Fruit fly (Drosophila melanogaster) whole organism, embryonic: Measurements from ENCODE around the gene CG13891.

Experiments used
- ATbp ChIP-seq: fragments of 200-800 bp; sonication (Bioruptor generic); optimal IDR thresholded peaks from 2 replicates; lab custom pipeline; 2017; ENCODE audit warnings: missing biosample characterization, mild to moderate bottlenecking, missing genetic modification characterization, missing genetic modification reagents
- Asciz ChIP-seq: fragments of 200-800 bp; sonication (Bioruptor generic); optimal IDR thresholded peaks from 2 replicates; lab custom pipeline; 2017; ENCODE audit warnings: missing biosample characterization, mild to moderate bottlenecking, missing genetic modification characterization, missing genetic modification reagents
- Awh ChIP-seq: fragments of 200-800 bp; sonication (Bioruptor generic); IDR thresholded peaks from 2 replicates; pipeline ENCODE4, ENCODE4 v1.3.6; 2022; ENCODE audit warnings: missing biosample characterization, missing genetic modification characterization
- CG10267 ChIP-seq: fragments of 200-800 bp; sonication (Bioruptor generic); optimal IDR thresholded peaks from 2 replicates; lab custom pipeline; 2018; ENCODE audit warnings: missing biosample characterization, mild to moderate bottlenecking, missing genetic modification characterization, moderate library complexity
- CG10366 ChIP-seq: fragments of 200-800 bp; sonication (Bioruptor generic); IDR thresholded peaks from 2 replicates; pipeline ENCODE4 v1.3.6; 2022; ENCODE audit warnings: missing biosample characterization, missing genetic modification characterization
- CG10462 ChIP-seq: fragments of 200-800 bp; sonication (Bioruptor generic); optimal IDR thresholded peaks from 2 replicates; lab custom pipeline; 2016; ENCODE audit warnings: missing biosample characterization, missing genetic modification characterization
- CG10565 ChIP-seq: fragments of 200-800 bp; sonication (Bioruptor generic); optimal IDR thresholded peaks from 3 replicates; lab custom pipeline; 2016; ENCODE audit warnings: missing biosample characterization, mild to moderate bottlenecking, missing genetic modification characterization
- CG10654 ChIP-seq: fragments of 200-800 bp; sonication (Bioruptor generic); optimal IDR thresholded peaks from 2 replicates; lab custom pipeline; 2016; ENCODE audit warnings: missing biosample characterization, missing genetic modification characterization
- CG12104 ChIP-seq: fragments of 200-800 bp; sonication (Bioruptor generic); optimal IDR thresholded peaks from 3 replicates; lab custom pipeline; 2016; ENCODE audit warnings: missing biosample characterization, missing genetic modification characterization
- CG1233 ChIP-seq: fragments of 200-800 bp; sonication (Bioruptor generic); optimal IDR thresholded peaks from 4 replicates; lab custom pipeline; 2018; ENCODE audit warnings: missing biosample characterization, mild to moderate bottlenecking, missing genetic modification characterization
- CG1602 ChIP-seq: fragments of 200-800 bp; sonication (Bioruptor generic); optimal IDR thresholded peaks from 3 replicates; lab custom pipeline; 2016; ENCODE audit warnings: missing biosample characterization, missing genetic modification characterization
- CG17328 ChIP-seq: fragments of 200-800 bp; sonication (Bioruptor generic); IDR thresholded peaks from 2 replicates; pipeline ENCODE4 v1.3.6; 2022; ENCODE audit warnings: missing biosample characterization, missing genetic modification characterization
- CG17359 ChIP-seq: fragments of 200-800 bp; sonication (Bioruptor generic); optimal IDR thresholded peaks from 3 replicates; lab custom pipeline; 2018; ENCODE audit warnings: missing biosample characterization, mild to moderate bottlenecking, missing genetic modification characterization, moderate library complexity
- CG17568 ChIP-seq: fragments of 200-800 bp; sonication (Bioruptor generic); optimal IDR thresholded peaks from 2 replicates; lab custom pipeline; 2018; ENCODE audit warnings: missing biosample characterization, mild to moderate bottlenecking, missing genetic modification characterization, moderate library complexity
- CG17612 ChIP-seq: fragments of 200-800 bp; sonication (Bioruptor generic); IDR thresholded peaks from 2 replicates; pipeline ENCODE4 v1.3.6; 2022; ENCODE audit warnings: missing biosample characterization, missing genetic modification characterization
- CG17912 ChIP-seq: fragments of 200-800 bp; sonication (Bioruptor generic); optimal IDR thresholded peaks from 2 replicates; lab custom pipeline; 2018; ENCODE audit warnings: missing biosample characterization, mild to moderate bottlenecking, missing genetic modification characterization
- CG18599 ChIP-seq: fragments of 200-800 bp; sonication (Bioruptor generic); optimal IDR thresholded peaks from 3 replicates; lab custom pipeline; 2017; ENCODE audit warnings: missing biosample characterization, missing genetic modification characterization, mild to moderate bottlenecking, moderate library complexity, missing genetic modification reagents
- CG30431 ChIP-seq: fragments of 200-800 bp; sonication (Bioruptor generic); optimal IDR thresholded peaks from 2 replicates; lab custom pipeline; 2017; ENCODE audit warnings: missing biosample characterization, missing genetic modification characterization
- CG32772 ChIP-seq: fragments of 200-800 bp; sonication (Bioruptor generic); IDR thresholded peaks from 2 replicates; pipeline ENCODE4 v1.3.6; 2022; ENCODE audit warnings: missing biosample characterization, missing genetic modification characterization
- CG4730 ChIP-seq: fragments of 200-800 bp; sonication (Bioruptor generic); IDR thresholded peaks from 2 replicates; pipeline ENCODE4 v1.3.6; 2022; ENCODE audit warnings: missing biosample characterization, missing genetic modification characterization
- CG6254 ChIP-seq: fragments of 200-800 bp; sonication (Bioruptor generic); optimal IDR thresholded peaks from 3 replicates; lab custom pipeline; 2017; ENCODE audit warnings: mild to moderate bottlenecking, missing biosample characterization, missing genetic modification reagents, missing genetic modification characterization
- CG7786 ChIP-seq: fragments of 200-800 bp; sonication (Bioruptor generic); optimal IDR thresholded peaks from 2 replicates; lab custom pipeline; 2016; ENCODE audit warnings: missing biosample characterization, missing genetic modification characterization
- CG7839 ChIP-seq: fragments of 200-800 bp; sonication (Bioruptor generic); optimal IDR thresholded peaks from 3 replicates; lab custom pipeline; 2018; ENCODE audit warnings: missing biosample characterization, mild to moderate bottlenecking, missing genetic modification characterization, moderate library complexity
- CG8290 ChIP-seq, 3 experiments: fragments of 200-800 bp; sonication (Bioruptor generic); optimal IDR thresholded peaks; 2 replicates each; lab custom pipeline; 2016 to 2019; ENCODE audit warnings: missing biosample characterization in 3 of 3, missing genetic modification characterization in 3 of 3, mild to moderate bottlenecking in 2 of 3, moderate library complexity in 1 of 3
- CG8388 ChIP-seq: fragments of 200-800 bp; sonication (Bioruptor generic); optimal IDR thresholded peaks from 2 replicates; lab custom pipeline; 2019; ENCODE audit warnings: missing biosample characterization, mild to moderate bottlenecking, missing genetic modification characterization, moderate library complexity
- Deaf1 ChIP-seq: fragments of 200-800 bp; optimal IDR thresholded peaks from 3 replicates; lab custom pipeline; 2019; ENCODE audit warnings: missing biosample characterization, mild to moderate bottlenecking, missing genetic modification characterization, moderate library complexity
- Dek ChIP-seq: fragments of 200-800 bp; sonication (Bioruptor generic); optimal IDR thresholded peaks from 3 replicates; lab custom pipeline; 2019; ENCODE audit warnings: missing biosample characterization, mild to moderate bottlenecking, missing genetic modification characterization, moderate library complexity
- Eip74EF ChIP-seq, 2 experiments: fragments of 200-800 bp in 1 of 2; fragments of >200 bp in 1 of 2; sonication (Bioruptor generic) in 1 of 2; optimal IDR thresholded peaks; 2 replicates each; lab custom pipeline; 2017 to 2019; ENCODE audit warnings: missing biosample characterization in 2 of 2, missing genetic modification characterization in 2 of 2, mild to moderate bottlenecking in 1 of 2, moderate library complexity in 1 of 2
- Fer3 ChIP-seq: fragments of 200-800 bp; sonication (Bioruptor generic); optimal IDR thresholded peaks from 2 replicates; lab custom pipeline; 2018; ENCODE audit warnings: missing biosample characterization, mild to moderate bottlenecking, missing genetic modification characterization, moderate library complexity
- Mrtf ChIP-seq: fragments of 200-800 bp; sonication (Bioruptor generic); IDR thresholded peaks from 3 replicates; pipeline ENCODE4 v1.3.6; 2022; ENCODE audit warnings: missing biosample characterization, missing genetic modification characterization
- NFAT ChIP-seq: fragments of 200-800 bp; sonication (Bioruptor generic); IDR thresholded peaks from 2 replicates; pipeline ENCODE4 v1.3.6; 2022; ENCODE audit warnings: missing biosample characterization, missing genetic modification characterization
- Nf-YC ChIP-seq: fragments of 200-800 bp; optimal IDR thresholded peaks from 3 replicates; lab custom pipeline; 2019; ENCODE audit warnings: missing biosample characterization, mild to moderate bottlenecking, missing genetic modification characterization, moderate library complexity
- PHDP ChIP-seq: fragments of 200-800 bp; sonication (Bioruptor generic); optimal IDR thresholded peaks from 3 replicates; lab custom pipeline; 2018; ENCODE audit warnings: missing biosample characterization, mild to moderate bottlenecking, missing genetic modification characterization, moderate library complexity
- abd-A ChIP-seq: fragments of 200-800 bp; sonication (Bioruptor generic); optimal IDR thresholded peaks from 3 replicates; lab custom pipeline; 2019; ENCODE audit warnings: missing biosample characterization, mild to moderate bottlenecking, missing genetic modification characterization, moderate library complexity
- al ChIP-seq: fragments of 200-800 bp; sonication (Bioruptor generic); IDR thresholded peaks from 2 replicates; pipeline ENCODE4 v1.3.6; 2022; ENCODE audit warnings: missing biosample characterization, missing genetic modification characterization
- cas ChIP-seq: fragments of 200-800 bp; sonication (Bioruptor generic); IDR thresholded peaks from 2 replicates; pipeline ENCODE4 v1.3.6; 2022; ENCODE audit warnings: missing biosample characterization, missing genetic modification characterization
- caup ChIP-seq: fragments of 200-800 bp; sonication (Bioruptor generic); optimal IDR thresholded peaks from 3 replicates; lab custom pipeline; 2017; ENCODE audit warnings: missing biosample characterization, mild to moderate bottlenecking, missing genetic modification characterization, moderate library complexity; ENCODE audit not compliant: severe bottlenecking
- ci ChIP-seq: fragments of 200-800 bp; sonication (Bioruptor generic); IDR thresholded peaks from 3 replicates; pipeline ENCODE4 v1.3.6; 2022; ENCODE audit warnings: missing biosample characterization, missing genetic modification characterization
- crol ChIP-seq: fragments of 200-800 bp; sonication (Bioruptor generic); IDR thresholded peaks from 2 replicates; pipeline ENCODE4 v1.3.6; 2022; ENCODE audit warnings: missing biosample characterization, missing genetic modification characterization
- dm ChIP-seq: fragments of 200-800 bp; sonication (Bioruptor generic); optimal IDR thresholded peaks from 3 replicates; lab custom pipeline; 2016; ENCODE audit warnings: missing biosample characterization, missing genetic modification characterization
- esg ChIP-seq: fragments of 200-800 bp; sonication (Bioruptor generic); conservative IDR thresholded peaks from 2 replicates; pipeline ENCODE4 v1.3.6; 2022; ENCODE audit warnings: missing biosample characterization, missing genetic modification characterization
- eyg ChIP-seq: fragments of 200-800 bp; sonication (Bioruptor generic); optimal IDR thresholded peaks from 3 replicates; lab custom pipeline; 2016; ENCODE audit warnings: missing biosample characterization, missing genetic modification characterization
- fru ChIP-seq: fragments of >200 bp; optimal IDR thresholded peaks from 2 replicates; lab custom pipeline; 2017
- grau ChIP-seq: fragments of 200-800 bp; optimal IDR thresholded peaks from 3 replicates; lab custom pipeline; 2019; ENCODE audit warnings: missing biosample characterization, mild to moderate bottlenecking, missing genetic modification characterization, moderate library complexity
- nom ChIP-seq: fragments of 200-800 bp; sonication (Bioruptor generic); optimal IDR thresholded peaks from 2 replicates; lab custom pipeline; 2017; ENCODE audit warnings: missing biosample characterization, missing genetic modification characterization, mild to moderate bottlenecking, moderate library complexity, missing genetic modification reagents
- pho ChIP-seq: fragments of 200-800 bp; sonication (Bioruptor generic); optimal IDR thresholded peaks from 2 replicates; lab custom pipeline; 2016; ENCODE audit warnings: missing biosample characterization, missing genetic modification characterization
- phol ChIP-seq: fragments of 200-800 bp; sonication (Bioruptor generic); optimal IDR thresholded peaks from 3 replicates; lab custom pipeline; 2018; ENCODE audit warnings: missing biosample characterization, mild to moderate bottlenecking, missing genetic modification characterization, moderate library complexity
- psq ChIP-seq: fragments of 200-800 bp; sonication (Bioruptor generic); optimal IDR thresholded peaks from 2 replicates; lab custom pipeline; 2017; ENCODE audit warnings: missing biosample characterization, missing genetic modification characterization
- sr ChIP-seq: fragments of 200-800 bp; sonication (Bioruptor generic); IDR thresholded peaks from 3 replicates; pipeline ENCODE4 v1.3.6; 2022; ENCODE audit warnings: missing biosample characterization, missing genetic modification characterization
- tx ChIP-seq: fragments of 200-800 bp; sonication (Bioruptor generic); optimal IDR thresholded peaks from 2 replicates; lab custom pipeline; 2016; ENCODE audit warnings: missing biosample characterization, missing genetic modification characterization
- vvl ChIP-seq: fragments of 200-800 bp; sonication (Bioruptor generic); IDR thresholded peaks from 2 replicates; pipeline ENCODE4 v1.3.6; 2022; ENCODE audit warnings: missing biosample characterization, missing genetic modification characterization

CG13891 gene

DNA sequence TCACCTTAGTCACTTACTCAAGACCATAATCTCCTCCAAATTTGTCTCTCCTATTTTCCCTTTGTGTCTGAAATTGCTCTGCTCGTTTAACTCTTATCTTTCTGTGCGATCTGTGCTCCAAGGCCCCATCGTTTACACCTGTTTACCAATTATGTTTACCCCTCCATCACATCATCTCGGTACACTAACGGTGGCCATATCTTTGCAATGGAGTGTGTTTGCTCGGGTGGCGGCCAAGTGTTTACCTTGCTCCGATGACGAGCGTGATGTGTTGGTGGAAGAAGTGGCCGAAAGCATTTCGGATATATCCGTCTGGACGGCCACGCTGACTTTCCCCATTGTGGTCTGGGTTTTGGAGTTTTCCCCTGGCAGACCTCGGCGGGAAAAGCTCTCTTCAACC, 6.5 kb upstream of the CG13891 start (continued):
- TF ChIP-seq CG10462 (GFP tag; lab: Kevin White, UChicago) (no peak), CG10565 (GFP tag; lab: Kevin White, UChicago) (no peak), CG10654 (peak; percentile 19), CG17568 (GFP tag; lab: Kevin White, UChicago) (peak; percentile 75), CG12104 (GFP tag; lab: Kevin White, UChicago) (peak; percentile 25), CG18599 (GFP tag; lab: Kevin White, UChicago) (peak; percentile 81), CG8388 (GFP tag; lab: Kevin White, UChicago) (no peak), NFAT (GFP tag; lab: Robert Waterston, UW) (no peak), grau (peak; percentile 1), Fer3 (tag; lab: Kevin White, UChicago) (peak; percentile 67), al (GFP tag; lab: Robert Waterston, UW) (no peak), CG17912 (GFP tag; lab: Kevin White, UChicago) (peak; percentile 92), CG17612 (GFP tag; lab: Robert Waterston, UW) (no peak), CG1233 (GFP tag; lab: Kevin White, UChicago) (peak; percentile 73), ATbp (GFP tag; lab: Kevin White, UChicago) (peak; percentile 93), Mrtf (GFP tag; lab: Robert Waterston, UW) (no peak), CG17328 (GFP tag; lab: Robert Waterston, UW) (peak; percentile 50), CG17359 (peak; percentile 83), PHDP (tag; lab: Kevin White, UChicago) (peak; percentile 69), CG10267 (tag; lab: Kevin White, UChicago) (no peak), ci (GFP tag; lab: Robert Waterston, UW) (peak; percentile 87), nom (GFP tag; lab: Kevin White, UChicago) (peak; percentile 61), cas (no peak), tx (GFP tag; lab: Kevin White, UChicago) (no peak), Deaf1 (peak; percentile 44), CG7839 (no peak), CG30431 (GFP tag; lab: Kevin White, UChicago) (no peak), sr (GFP tag; lab: Robert Waterston, UW) (0 out of 3 replicates have a peak, but pooled peaks have one; percentile 33), CG7786 (GFP tag; lab: Kevin White, UChicago) (no peak), CG4730 (GFP tag; lab: Robert Waterston, UW) (no peak), Nf-YC (tag; lab: Kevin White, UChicago) (peak; percentile 39), caup (peak; percentile 84), CG10366 (no peak; the same call in 1 of the 2 replicates), CG6254 (GFP tag; lab: Kevin White, UChicago) (no peak), CG32772 (no peak), Awh (GFP tag; lab: Robert Waterston, UW) (peak; percentile 77), CG8290 (GFP tag; optimal IDR thresholded peaks at IDR 0.05; lab: Kevin White, UChicago) (no peak), CG8290 (tag; optimal IDR thresholded peaks at IDR 0.05; lab: Kevin White, UChicago) (peak in 1 of 2 experiments; percentile 89), CG1602 (GFP tag; lab: Kevin White, UChicago) (no peak), fru (lab: Kevin White, UChicago) (no peak), abd-A (tag; lab: Kevin White, UChicago) (no peak), phol (no peak), Asciz (GFP tag; lab: Kevin White, UChicago) (peak; percentile 88), vvl (GFP tag; lab: Robert Waterston, UW) (peak; percentile 66), eyg (peak; percentile 48), esg (GFP tag; lab: Robert Waterston, UW) (no peak), psq (GFP tag; lab: Kevin White, UChicago) (no peak), Dek (tag; lab: Kevin White, UChicago) (peak; percentile 30), dm (GFP tag; lab: Kevin White, UChicago) (no peak), Eip74EF (GFP tag; optimal IDR thresholded peaks at IDR 0.05; lab: Kevin White, UChicago) (no peak), crol (GFP tag; lab: Robert Waterston, UW) (0 out of 2 replicates have a peak, but pooled peaks have one; percentile 15), pho (no peak)
